Fruit fly (Drosophila melanogaster): ENCODE results near the gene Sfp24Bc.

Gene Sfp24Bc

dm6 chr2L:3703260-3703659 is 32.9 kb upstream of the Sfp24Bc start, which contains the start of gene CG2816 (continued):
- TF ChIP-seq CG16815 (GFP tag; optimal IDR thresholded peaks at IDR 0.05) (peak; percentile 56), CG31441 (GFP tag; IDR thresholded peaks at IDR 0.05) (no peak), CG2202 (tag; optimal IDR thresholded peaks at IDR 0.05) (no peak), cwo (GFP tag; optimal IDR thresholded peaks at IDR 0.05) (peak; percentile 18), al (GFP tag; IDR thresholded peaks at IDR 0.05) (peak; percentile 95), ken (GFP tag; IDR thresholded peaks at IDR 0.05) (peak; percentile 39; the same call in 1 of the 3 replicates), pum (GFP tag; optimal IDR thresholded peaks at IDR 0.05) (peak; percentile 23), ase (GFP tag; IDR thresholded peaks at IDR 0.05) (peak; percentile 71; the same call in 2 of the 3 replicates), az2 (GFP tag; optimal IDR thresholded peaks at IDR 0.05) (peak; percentile 40), CG8924 (tag; optimal IDR thresholded peaks at IDR 0.05) (peak; percentile 64), CG4730 (GFP tag; IDR thresholded peaks at IDR 0.05) (peak; percentile 35; the same call in 1 of the 2 replicates)

dm6 chr2L:3701526-3701925 is 31.1 kb upstream of the Sfp24Bc start, which contains the start of gene CG43145:
TSS of gene CG43145 (plus strand) at chr2L:3701826.
- no peak for TF ChIP-seq CG1603 (tag; optimal IDR thresholded peaks at IDR 0.05)
- no peak for TF ChIP-seq CG11085 (GFP tag; IDR thresholded peaks at IDR 0.05)
- TF ChIP-seq Ravus (GFP tag; IDR thresholded peaks at IDR 0.05), result no peak
- no peak for TF ChIP-seq corto (GFP tag; optimal IDR thresholded peaks at IDR 0.05)
- no peak for TF ChIP-seq danr (GFP tag; IDR thresholded peaks at IDR 0.05)
- TF ChIP-seq CrebB (tag; optimal IDR thresholded peaks at IDR 0.05), result no peak
- TF ChIP-seq Lpt (GFP tag; optimal IDR thresholded peaks at IDR 0.05), result no peak

dm6 chr2L:3700990-3701389 is 30.6 kb upstream of the Sfp24Bc start, which contains the start of gene CG42467:
TSS of gene CG42467 (plus strand) at chr2L:3701290.
- TF ChIP-seq CG8359 (GFP tag; optimal IDR thresholded peaks at IDR 0.05; ENCODE audit: borderline replicate concordance), result no peak
- no peak for TF ChIP-seq D19B (GFP tag; optimal IDR thresholded peaks at IDR 0.05)
- TF ChIP-seq row (GFP tag; IDR thresholded peaks at IDR 0.05), result no peak
- TF ChIP-seq CG42726 (GFP tag; IDR thresholded peaks at IDR 0.05; ENCODE audit: partially characterized antibody), result no peak
- no peak for TF ChIP-seq kah (GFP tag; optimal IDR thresholded peaks at IDR 0.05)
- no peak for TF ChIP-seq Oli (tag; optimal IDR thresholded peaks at IDR 0.05)
- TF ChIP-seq CG30020 (tag; optimal IDR thresholded peaks at IDR 0.05), result no peak

dm6 chr2L:3700374-3700773 is 30.0 kb upstream of the Sfp24Bc start, which contains the start of gene Sfp24C1:
TSS of gene Sfp24C1 (plus strand) at chr2L:3700674.
- no peak for TF ChIP-seq zfh2 (GFP tag; optimal IDR thresholded peaks at IDR 0.05)

dm6 chr2L:3699895-3700294 is 29.5 kb upstream of the Sfp24Bc start, which contains the start of gene CG42465:
TSS of gene CG42465 (plus strand) at chr2L:3700195.
- TF ChIP-seq CG7928 (GFP tag; optimal IDR thresholded peaks at IDR 0.05) (no peak), gce (GFP tag; IDR thresholded peaks at IDR 0.05) (no peak), fru (optimal IDR thresholded peaks at IDR 0.05) (no peak), fd64A (GFP tag; optimal IDR thresholded peaks at IDR 0.05) (no peak), CG10543 (GFP tag; optimal IDR thresholded peaks at IDR 0.05) (no peak), CG15479 (GFP tag; optimal IDR thresholded peaks at IDR 0.05) (no peak)

- TF ChIP-seq Opbp (GFP tag; IDR thresholded peaks at IDR 0.05; ENCODE audit: partially characterized antibody), result no peak
- TF ChIP-seq nau (GFP tag; optimal IDR thresholded peaks at IDR 0.05), result no peak
- TF ChIP-seq CG15514 (GFP tag; optimal IDR thresholded peaks at IDR 0.05), result peak; percentile 56
- TF ChIP-seq Trl (optimal IDR thresholded peaks at IDR 0.05), result no peak
- TF ChIP-seq Trl (GFP tag; optimal IDR thresholded peaks at IDR 0.05), result no peak
- TF ChIP-seq Hsf (GFP tag; optimal IDR thresholded peaks at IDR 0.05), result no peak
- no peak for TF ChIP-seq Hr39 (optimal IDR thresholded peaks at IDR 0.05)
- no peak for TF ChIP-seq CG7372 (GFP tag; IDR thresholded peaks at IDR 0.05)
- peak in 1 of 2 experiments; percentile 42 for TF ChIP-seq Pdp1 (GFP tag; optimal IDR thresholded peaks at IDR 0.05)
- no peak for TF ChIP-seq jigr1 (GFP tag; IDR thresholded peaks at IDR 0.05)
- peak; percentile 26 for TF ChIP-seq CG34376 (GFP tag; optimal IDR thresholded peaks at IDR 0.05)
- no peak for TF ChIP-seq dati (GFP tag; IDR thresholded peaks at IDR 0.05)
- TF ChIP-seq Hey (tag; optimal IDR thresholded peaks at IDR 0.05), result no peak
Measured at dm6 chr2L:3698992-3699514, 28.7 kb upstream of the Sfp24Bc start, which contains the start of the genes CG10031 and CG42464. TSS of gene CG10031 (minus strand) at chr2L:3699092. TSS of gene CG42464 (plus strand) at chr2L:3699464.
